Worm (Caenorhabditis elegans) whole organism, L4/young adult: ENCODE measurements around the gene srw-2.

Source experiments
- W03F9.2 ChIP-seq: fragments of 150-350 bp; optimal IDR thresholded peaks from 2 replicates; lab custom pipeline; 2014; ENCODE audit warnings: missing biosample characterization, missing genetic modification characterization
- dao-5 ChIP-seq: sonication (generic microtip); optimal IDR thresholded peaks from 2 replicates; lab custom pipeline; 2016; ENCODE audit warnings: missing genotype, missing genetic modification characterization, moderate library complexity, missing compliant biosample characterization
- him-1 ChIP-seq: sonication (generic microtip); optimal IDR thresholded peaks from 2 replicates; lab custom pipeline; 2016; ENCODE audit warnings: missing genotype, missing genetic modification reagents, missing genetic modification characterization, missing compliant biosample characterization

The srw-2 gene

ce11 chrV:2830817-2831216 lies at the start of gene srw-2:
Gene srw-2, plus strand, starts transcription at chrV:2830878.
- TF ChIP-seq him-1, result no peak

DNA sequence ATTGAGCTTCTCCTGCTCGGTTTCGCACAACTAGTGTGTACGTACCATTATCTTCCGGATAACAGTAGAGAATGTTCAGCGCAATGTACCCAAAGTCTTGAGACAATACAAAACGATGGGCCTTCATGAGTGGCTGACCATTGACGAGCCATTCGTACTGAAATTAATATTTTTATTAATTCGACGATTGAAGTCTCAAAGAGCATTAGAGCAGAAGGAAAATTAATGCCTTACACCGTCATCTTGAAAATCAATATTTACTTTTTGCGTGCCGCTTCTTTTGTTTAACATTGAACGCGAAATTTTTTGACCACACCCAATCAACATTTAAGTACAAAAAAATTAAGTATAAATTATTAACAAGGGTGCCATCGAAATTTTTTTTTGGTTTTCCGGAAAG lies 37.7 kb upstream of the srw-2 start:
- TF ChIP-seq him-1 (no peak), W03F9.2 (tag; lab: Kevin White, UChicago) (no peak), dao-5 (no peak)

DNA sequence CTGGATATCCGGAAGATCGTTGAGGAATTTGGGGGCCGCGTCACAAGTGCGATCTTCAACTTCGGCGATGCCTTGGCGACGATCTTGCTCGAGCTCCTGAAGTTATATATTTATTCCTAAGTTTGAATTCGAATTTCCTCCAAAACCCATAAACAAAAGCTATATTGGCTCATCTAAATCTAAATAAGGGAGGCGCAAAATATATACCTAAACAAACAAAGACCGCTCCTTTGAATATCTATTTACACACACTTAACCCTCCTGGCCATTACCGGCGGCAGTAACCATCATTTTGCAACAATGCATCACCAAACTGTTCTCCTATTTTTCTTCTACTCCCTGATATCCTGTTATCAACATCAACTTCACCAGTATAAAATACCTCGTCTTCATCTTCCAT lies 34.7 kb upstream of the srw-2 start, which contains the start of gene F54E2.2:
Gene F54E2.2, plus strand, starts transcription at position 301 of the 400 bp plus-strand sequence.
- no peak for TF ChIP-seq W03F9.2 (tag; lab: Kevin White, UChicago)

- TF ChIP-seq W03F9.2 (tag; lab: Kevin White, UChicago) (no peak), him-1 (no peak), dao-5 (no peak)
Observed at ce11 chrV:2799172-2799869, 31.4 kb upstream of the srw-2 start.

DNA sequence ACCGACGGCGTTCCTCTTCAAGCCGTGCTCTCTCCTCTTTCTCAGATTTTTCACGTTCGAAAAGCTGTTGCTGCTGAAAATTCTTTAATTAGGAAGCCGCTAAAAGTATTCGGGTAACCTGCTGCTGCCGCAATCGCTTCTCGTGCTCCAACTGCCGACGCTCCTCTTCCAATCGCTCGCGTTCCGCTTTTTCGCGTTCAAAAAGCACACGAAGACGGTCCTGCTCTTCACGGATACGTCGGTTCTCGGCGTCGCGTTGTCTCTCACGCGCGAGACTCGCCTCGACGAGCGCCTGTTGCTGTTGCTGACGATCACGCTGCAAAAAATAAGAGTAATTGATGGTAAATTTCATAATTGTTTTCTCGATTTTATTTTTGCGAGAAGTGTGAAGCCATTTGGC lies 30.0 kb upstream of the srw-2 start:
- TF ChIP-seq dao-5, result no peak
- TF ChIP-seq him-1, result no peak
- no peak for TF ChIP-seq W03F9.2 (tag; lab: Kevin White, UChicago)

DNA sequence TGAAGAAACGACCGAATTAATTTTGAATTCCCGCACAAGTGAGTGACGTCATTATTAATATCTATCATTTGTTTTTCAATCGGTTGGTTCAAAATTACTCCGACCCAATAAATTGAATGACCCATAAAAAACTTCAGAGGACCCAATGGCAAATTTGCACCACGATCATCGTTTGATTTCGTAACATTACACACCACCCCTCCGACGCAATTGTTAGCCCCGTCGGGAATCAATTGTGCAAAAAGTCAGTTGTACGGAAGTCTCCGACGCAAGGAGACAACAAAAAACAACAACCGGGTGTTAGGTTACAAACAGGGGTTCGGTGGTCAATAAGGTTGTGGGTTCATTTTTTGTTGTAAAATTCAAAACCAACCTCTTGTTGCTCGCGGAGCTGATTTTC lies 28.7 kb upstream of the srw-2 start:
- no peak for TF ChIP-seq dao-5
- TF ChIP-seq W03F9.2 (tag; lab: Kevin White, UChicago), result no peak
- no peak for TF ChIP-seq him-1

- TF ChIP-seq dao-5, result no peak
- no peak for TF ChIP-seq W03F9.2 (tag; lab: Kevin White, UChicago)
- no peak for TF ChIP-seq him-1
Observed at ce11 chrV:2803258-2803657, 27.4 kb upstream of the srw-2 start.

DNA sequence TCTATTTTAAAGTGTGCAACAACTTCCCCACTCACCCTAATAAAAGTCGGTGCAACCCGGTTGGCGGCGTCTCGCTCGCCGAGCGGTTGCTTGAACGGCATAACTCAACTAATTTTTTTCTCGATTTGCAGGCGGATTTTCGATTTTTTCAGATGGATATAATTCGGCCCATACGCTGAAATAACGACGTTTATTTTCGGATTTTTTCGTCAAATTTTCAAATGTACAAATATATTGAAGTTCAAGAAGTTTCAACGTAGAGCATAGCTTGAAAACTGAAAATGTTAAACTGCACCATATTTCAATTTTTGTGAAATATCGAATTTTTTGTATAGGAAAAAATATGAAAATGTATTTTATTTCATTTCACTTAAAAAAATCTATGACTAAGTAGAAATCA lies 22.9 kb upstream of the srw-2 start, which contains the start of gene ketn-1:
Gene ketn-1, minus strand, starts transcription at position 101 of the 400 bp plus-strand sequence.
- TF ChIP-seq W03F9.2 (tag; lab: Kevin White, UChicago) (no peak), him-1 (no peak), dao-5 (no peak)

ce11 chrV:2809443-2809842 lies 21.2 kb upstream of the srw-2 start:
- no peak for TF ChIP-seq dao-5
- no peak for TF ChIP-seq W03F9.2 (tag; lab: Kevin White, UChicago)
- TF ChIP-seq him-1, result no peak

ce11 chrV:2810164-2810563 lies 20.5 kb upstream of the srw-2 start, which contains the start of gene F54E2.1:
Gene F54E2.1, plus strand, starts transcription at chrV:2810398.
- TF ChIP-seq dao-5 (no peak), him-1 (no peak), W03F9.2 (tag; lab: Kevin White, UChicago) (no peak)

DNA sequence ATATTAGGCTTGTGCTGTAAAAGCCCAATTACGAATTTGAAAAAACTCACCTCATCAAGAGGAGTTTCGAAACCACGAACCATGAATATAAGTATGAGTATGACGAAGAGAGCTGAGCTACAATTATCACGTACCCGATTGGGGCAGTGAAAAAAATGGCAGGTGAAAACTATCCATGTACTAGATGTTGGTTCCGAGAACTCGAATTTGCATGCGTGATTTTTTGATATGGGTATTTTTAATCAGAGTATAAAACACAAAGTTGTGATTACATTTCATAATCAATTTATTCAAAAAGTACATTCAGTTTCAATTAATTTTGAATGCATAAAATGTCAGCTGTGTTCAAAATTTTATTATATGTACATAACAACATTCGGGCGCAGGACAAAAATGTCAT lies 16.8 kb upstream of the srw-2 start, which contains the start of gene F54E2.9:
Gene F54E2.9, minus strand, starts transcription at position 132 of the 400 bp plus-strand sequence.
- TF ChIP-seq W03F9.2 (tag; lab: Kevin White, UChicago) (no peak), dao-5 (no peak), him-1 (no peak)

- TF ChIP-seq W03F9.2 (tag; lab: Kevin White, UChicago) (no peak), dao-5 (no peak), him-1 (no peak)
Observed at ce11 chrV:2815956-2816355, 14.7 kb upstream of the srw-2 start, which contains the start of gene F54E2.5. Gene F54E2.5, minus strand, starts transcription at chrV:2816056.

ce11 chrV:2818117-2818516 lies 12.6 kb upstream of the srw-2 start, which contains the start of gene srt-34:
Gene srt-34, minus strand, starts transcription at chrV:2818217.
- TF ChIP-seq W03F9.2 (tag; lab: Kevin White, UChicago), result no peak
- no peak for TF ChIP-seq dao-5
- no peak for TF ChIP-seq him-1

DNA sequence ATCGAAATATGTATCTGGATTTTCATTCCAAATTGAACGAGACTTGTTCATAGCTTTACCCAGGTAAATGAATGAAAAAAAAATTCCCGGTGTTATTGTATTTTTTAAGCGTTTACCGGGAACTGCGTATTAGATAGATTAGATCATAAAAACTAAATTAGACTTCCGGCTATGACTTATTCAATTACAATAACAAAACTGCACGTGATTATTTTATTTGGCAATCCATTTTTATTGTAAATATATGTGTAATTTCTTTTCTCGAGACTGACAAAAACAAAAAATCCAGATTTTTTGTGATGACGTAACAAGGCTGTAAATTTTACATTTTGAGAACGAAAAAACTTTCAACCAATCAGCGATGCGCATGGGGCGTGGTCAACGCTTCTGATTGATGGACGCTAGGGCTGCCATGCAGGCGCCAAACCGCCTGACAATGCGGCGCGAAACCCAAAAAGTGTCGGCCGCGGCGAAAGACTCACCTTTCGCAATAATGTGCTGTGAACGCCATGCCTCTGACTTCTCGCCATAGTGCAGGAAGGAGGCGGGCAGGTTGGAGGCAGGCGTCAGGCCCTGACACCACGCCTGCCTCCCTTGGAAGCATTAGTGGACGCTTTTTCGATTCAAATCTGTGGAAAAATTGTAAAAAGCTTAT lies 8.9 kb upstream of the srw-2 start, which contains the start of gene srh-36:
Gene srh-36, minus strand, starts transcription at position 51 of the 655 bp plus-strand sequence.
- TF ChIP-seq W03F9.2 (tag; lab: Kevin White, UChicago) (no peak), dao-5 (no peak), him-1 (no peak)

- TF ChIP-seq dao-5 (no peak), him-1 (no peak), W03F9.2 (tag; lab: Kevin White, UChicago) (no peak)
Observed at ce11 chrV:2825978-2826377, 4.7 kb upstream of the srw-2 start.
